Fruit fly (Drosophila melanogaster) whole organism: ENCODE measurements around the gene Nedd4.

Experiments
- CG8478 ChIP-seq: fragments of >200 bp; optimal IDR thresholded peaks from 2 replicates; lab custom pipeline; 2018; ENCODE audit warnings: inconsistent platforms
- Dll ChIP-seq: fragments of >200 bp; optimal IDR thresholded peaks from 2 replicates; lab custom pipeline; 2017
- EcR ChIP-seq, 2 experiments: fragments of >200 bp; optimal IDR thresholded peaks; 2 replicates each; lab custom pipeline; 2017; ENCODE audit warnings: missing biosample characterization in 2 of 2, missing genetic modification characterization in 2 of 2, missing genetic modification reagents in 2 of 2
- pan ChIP-seq: fragments of >200 bp; optimal IDR thresholded peaks from 2 replicates; lab custom pipeline; 2017
- psq ChIP-seq: fragments of >200 bp; optimal IDR thresholded peaks from 2 replicates; lab custom pipeline; 2017
- usp ChIP-seq: fragments of >200 bp; optimal IDR thresholded peaks from 2 replicates; lab custom pipeline; 2017; ENCODE audit warnings: missing biosample characterization, missing genetic modification characterization, mixed read lengths

- no peak for TF ChIP-seq psq
- no peak for TF ChIP-seq EcR (GFP tag; optimal IDR thresholded peaks at IDR 0.05; lab: Kevin White, UChicago)
- TF ChIP-seq usp, result no peak
- TF ChIP-seq Dll (lab: Kevin White, UChicago), result no peak
- no peak for TF ChIP-seq pan (lab: Kevin White, UChicago)
- TF ChIP-seq CG8478 (lab: Kevin White, UChicago), result no peak
These were observed 35.3 kb upstream of the Nedd4 start, which contains the start of gene edin for dm6 chr3L:17494541-17494940.
